Worm (Caenorhabditis elegans) whole organism, late embryonic: ENCODE measurements around the gene acl-13.

Experiments used
- F13H6.1 ChIP-seq: sonication (generic microtip); optimal IDR thresholded peaks from 2 replicates; lab custom pipeline; 2016; ENCODE audit warnings: missing genetic modification characterization, missing compliant biosample characterization
- ahr-1 ChIP-seq: sonication (generic microtip); optimal IDR thresholded peaks from 2 replicates; lab custom pipeline; 2016; ENCODE audit warnings: missing genetic modification characterization, missing compliant biosample characterization
- ceh-18 ChIP-seq: sonication (generic microtip); optimal IDR thresholded peaks from 2 replicates; lab custom pipeline; 2016; ENCODE audit warnings: missing genetic modification characterization, missing compliant biosample characterization
- ceh-2 ChIP-seq: sonication (generic microtip); optimal IDR thresholded peaks from 2 replicates; lab custom pipeline; 2016; ENCODE audit warnings: missing genotype, missing genetic modification characterization, missing compliant biosample characterization
- ceh-24 ChIP-seq: sonication (generic microtip); optimal IDR thresholded peaks from 2 replicates; lab custom pipeline; 2016; ENCODE audit warnings: mild to moderate bottlenecking, missing genetic modification characterization, missing compliant biosample characterization
- ceh-30 ChIP-seq: fragments of 150-350 bp; optimal IDR thresholded peaks from 2 replicates; lab custom pipeline; 2014; ENCODE audit warnings: missing biosample characterization, missing genetic modification characterization
- ceh-31 ChIP-seq: sonication (generic microtip); optimal IDR thresholded peaks from 2 replicates; lab custom pipeline; 2016; ENCODE audit warnings: missing genetic modification characterization, missing compliant biosample characterization
- ceh-34 ChIP-seq: sonication (generic microtip); optimal IDR thresholded peaks from 2 replicates; lab custom pipeline; 2016; ENCODE audit warnings: mild to moderate bottlenecking, missing genetic modification characterization, missing compliant biosample characterization
- ceh-9 ChIP-seq: sonication (generic microtip); optimal IDR thresholded peaks from 2 replicates; lab custom pipeline; 2016; ENCODE audit warnings: mild to moderate bottlenecking, missing genetic modification characterization, inconsistent platforms, missing compliant biosample characterization
- che-1 ChIP-seq: sonication (generic microtip); optimal IDR thresholded peaks from 2 replicates; lab custom pipeline; 2016; ENCODE audit warnings: mild to moderate bottlenecking, missing genetic modification characterization, missing compliant biosample characterization
- elt-2 ChIP-seq: sonication (generic microtip); optimal IDR thresholded peaks from 2 replicates; lab custom pipeline; 2016; ENCODE audit warnings: missing genetic modification reagents, missing genetic modification characterization, missing compliant biosample characterization
- elt-4 ChIP-seq: sonication (generic microtip); optimal IDR thresholded peaks from 2 replicates; lab custom pipeline; 2016; ENCODE audit warnings: missing genetic modification characterization, missing compliant biosample characterization
- ets-4 ChIP-seq: sonication (generic microtip); optimal IDR thresholded peaks from 2 replicates; lab custom pipeline; 2016; ENCODE audit warnings: missing genetic modification characterization, missing compliant biosample characterization
- fax-1 ChIP-seq: sonication (generic microtip); optimal IDR thresholded peaks from 2 replicates; lab custom pipeline; 2016; ENCODE audit warnings: missing genotype, missing genetic modification characterization, missing compliant biosample characterization
- gmeb-2 ChIP-seq: sonication (generic microtip); optimal IDR thresholded peaks from 2 replicates; lab custom pipeline; 2016; ENCODE audit warnings: missing genetic modification characterization, inconsistent platforms, missing compliant biosample characterization
- hlh-15 ChIP-seq: sonication (generic microtip); optimal IDR thresholded peaks from 2 replicates; lab custom pipeline; 2016; ENCODE audit warnings: missing genetic modification characterization, missing compliant biosample characterization
- hlh-30 ChIP-seq: sonication (generic microtip); optimal IDR thresholded peaks from 2 replicates; lab custom pipeline; 2017; ENCODE audit warnings: antibody characterized with exemption, missing genetic modification characterization, missing compliant biosample characterization; ENCODE audit not compliant: insufficient read depth
- hlh-8 ChIP-seq: sonication (generic microtip); optimal IDR thresholded peaks from 2 replicates; lab custom pipeline; 2016; ENCODE audit warnings: missing genotype, missing genetic modification characterization, missing compliant biosample characterization
- lim-6 ChIP-seq: sonication (generic microtip); optimal IDR thresholded peaks from 2 replicates; lab custom pipeline; 2016; ENCODE audit warnings: missing genetic modification characterization, missing compliant biosample characterization
- nfya-1 ChIP-seq: sonication (generic microtip); optimal IDR thresholded peaks from 2 replicates; lab custom pipeline; 2017; ENCODE audit warnings: missing genetic modification characterization, mild to moderate bottlenecking, missing compliant biosample characterization, antibody characterized with exemption, moderate library complexity
- nhr-11 ChIP-seq: fragments of 150-350 bp; optimal IDR thresholded peaks from 2 replicates; lab custom pipeline; 2014; ENCODE audit warnings: missing biosample characterization, missing genetic modification characterization
- npax-4 ChIP-seq: sonication (generic microtip); optimal IDR thresholded peaks from 2 replicates; lab custom pipeline; 2016; ENCODE audit warnings: missing genetic modification characterization, missing compliant biosample characterization
- odd-2 ChIP-seq: sonication (generic microtip); optimal IDR thresholded peaks from 2 replicates; lab custom pipeline; 2017; ENCODE audit warnings: antibody characterized with exemption, mild to moderate bottlenecking, missing genetic modification characterization, missing compliant biosample characterization
- pax-1 ChIP-seq: fragments of 150-350 bp; optimal IDR thresholded peaks from 2 replicates; lab custom pipeline; 2014; ENCODE audit warnings: missing biosample characterization, missing genetic modification characterization
- pha-2 ChIP-seq: sonication (generic microtip); optimal IDR thresholded peaks from 2 replicates; lab custom pipeline; 2017; ENCODE audit warnings: mild to moderate bottlenecking, missing genetic modification characterization, missing compliant biosample characterization
- pha-4 ChIP-seq: fragments of 150-350 bp; optimal IDR thresholded peaks from 2 replicates; lab custom pipeline; 2018; ENCODE audit warnings: missing biosample characterization, missing genetic modification reagents, missing genetic modification characterization
- pqm-1 ChIP-seq: sonication (generic microtip); optimal IDR thresholded peaks from 2 replicates; lab custom pipeline; 2016; ENCODE audit warnings: missing genetic modification characterization, missing compliant biosample characterization
- pros-1 ChIP-seq: fragments of 150-350 bp; optimal IDR thresholded peaks from 2 replicates; lab custom pipeline; 2014; ENCODE audit warnings: missing biosample characterization, missing genetic modification reagents, missing genetic modification characterization
- ref-2 ChIP-seq: sonication (generic microtip); optimal IDR thresholded peaks from 2 replicates; lab custom pipeline; 2016; ENCODE audit warnings: missing genetic modification characterization, missing compliant biosample characterization
- rnt-1 ChIP-seq: sonication (generic microtip); optimal IDR thresholded peaks from 2 replicates; lab custom pipeline; 2016; ENCODE audit warnings: missing genetic modification characterization, missing compliant biosample characterization
- sox-2 ChIP-seq: fragments of 200-800 bp; sonication (Bioruptor generic); IDR thresholded peaks from 2 replicates; pipeline ENCODE4 v1.3.6; 2022; ENCODE audit warnings: missing genetic modification reagents, missing genetic modification characterization, missing compliant biosample characterization
- syd-9 ChIP-seq: sonication (generic microtip); optimal IDR thresholded peaks from 2 replicates; lab custom pipeline; 2016; ENCODE audit warnings: mild to moderate bottlenecking, missing genetic modification characterization, moderate library complexity, missing compliant biosample characterization
- tbx-2 ChIP-seq: sonication (generic microtip); optimal IDR thresholded peaks from 2 replicates; lab custom pipeline; 2016; ENCODE audit warnings: missing genetic modification characterization, missing compliant biosample characterization
- tbx-7 ChIP-seq: sonication (generic microtip); optimal IDR thresholded peaks from 2 replicates; lab custom pipeline; 2016; ENCODE audit warnings: missing genotype, missing genetic modification characterization, missing compliant biosample characterization
- unc-3 ChIP-seq, 2 experiments: fragments of 200-800 bp in 1 of 2; sonication (Bioruptor generic) in 1 of 2; sonication (generic microtip) in 1 of 2; conservative IDR thresholded peaks in 1 of 2; optimal IDR thresholded peaks in 1 of 2; 2 replicates each; pipeline versions ENCODE4 v1.3.6 to Lab custom; 2016 to 2022; ENCODE audit warnings: missing compliant biosample characterization in 2 of 2, missing genetic modification characterization in 2 of 2, missing genetic modification reagents in 1 of 2
- unc-42 ChIP-seq: sonication (generic microtip); optimal IDR thresholded peaks from 2 replicates; lab custom pipeline; 2016; ENCODE audit warnings: missing genotype, missing genetic modification characterization, missing compliant biosample characterization
- unc-55 ChIP-seq: sonication (generic microtip); optimal IDR thresholded peaks from 2 replicates; lab custom pipeline; 2017; ENCODE audit warnings: missing biosample characterization, missing genetic modification reagents, missing genetic modification characterization
- unc-86 ChIP-seq: sonication (generic microtip); optimal IDR thresholded peaks from 2 replicates; lab custom pipeline; 2016; ENCODE audit warnings: missing genetic modification characterization, missing compliant biosample characterization
- zip-5 ChIP-seq: sonication (generic microtip); optimal IDR thresholded peaks from 2 replicates; lab custom pipeline; 2016; ENCODE audit warnings: missing genetic modification characterization, missing compliant biosample characterization

The acl-13 gene

ce11 chrIV:12391003-12391637, 19.1 kb upstream of the acl-13 start, which contains the start of the genes rps-23 and dpm-3 (continued):
- TF ChIP-seq ceh-30 (tag; lab: Kevin White, UChicago) = peak; percentile 13
- TF ChIP-seq pha-4 (tag; lab: Kevin White, UChicago) = no peak
- TF ChIP-seq che-1 (tag; lab: Kevin White, UChicago) = peak; percentile 26
- TF ChIP-seq F13H6.1 (tag; lab: Kevin White, UChicago) = peak; percentile 37
- TF ChIP-seq lim-6 = peak; percentile 84
- peak; percentile 64 for TF ChIP-seq ceh-18 (tag; lab: Kevin White, UChicago)
- TF ChIP-seq elt-4 = no peak
- TF ChIP-seq zip-5 (tag; lab: Kevin White, UChicago) = peak; percentile 94
- TF ChIP-seq odd-2 (tag; lab: Kevin White, UChicago) = no peak
- TF ChIP-seq ceh-9 (tag; lab: Kevin White, UChicago) = no peak
- TF ChIP-seq pros-1 (tag; lab: Kevin White, UChicago) = no peak
- peak; percentile 93 for TF ChIP-seq ets-4 (tag; lab: Kevin White, UChicago)
- no peak for TF ChIP-seq nhr-11 (tag; lab: Kevin White, UChicago)
- no peak for TF ChIP-seq syd-9 (tag; lab: Kevin White, UChicago)
- peak; percentile 82 for TF ChIP-seq rnt-1 (tag; lab: Kevin White, UChicago)
- peak; percentile 65 for TF ChIP-seq pha-2 (tag; lab: Kevin White, UChicago)
- TF ChIP-seq tbx-7 (tag; lab: Kevin White, UChicago) = peak; percentile 64

- TF ChIP-seq gmeb-2 (tag; lab: Kevin White, UChicago) (no peak), nfya-1 (tag; lab: Kevin White, UChicago) (peak; percentile 20), ref-2 (tag; lab: Kevin White, UChicago) (peak; percentile 54), ceh-31 (tag; lab: Kevin White, UChicago) (peak; percentile 19)
These were observed 13.5 kb upstream of the acl-13 start for ce11 chrIV:12396645-12397258.

ce11 chrIV:12398437-12398836, 11.8 kb upstream of the acl-13 start, which contains the start of gene acs-20:
Gene acs-20 (minus strand): TSS chrIV:12398706.
- TF ChIP-seq pax-1 (tag; lab: Kevin White, UChicago) = no peak
- TF ChIP-seq unc-86 (tag; lab: Kevin White, UChicago) = no peak
- TF ChIP-seq unc-3 (GFP tag; conservative IDR thresholded peaks at IDR 0.05; lab: Robert Waterston, UW) = no peak
- no peak for TF ChIP-seq unc-3 (tag; optimal IDR thresholded peaks at IDR 0.05; lab: Kevin White, UChicago)
- no peak for TF ChIP-seq sox-2 (GFP tag; lab: Robert Waterston, UW)

ce11 chrIV:12399983-12400382, 10.3 kb upstream of the acl-13 start:
- TF ChIP-seq elt-2 (tag; lab: Kevin White, UChicago) (peak; percentile 96), ceh-24 (tag; lab: Kevin White, UChicago) (no peak)

ce11 chrIV:12403440-12403839, 6.8 kb upstream of the acl-13 start:
- TF ChIP-seq npax-4 (tag; lab: Kevin White, UChicago) = no peak
- no peak for TF ChIP-seq pqm-1 (tag; lab: Kevin White, UChicago)
- TF ChIP-seq ahr-1 = no peak

- TF ChIP-seq tbx-2 (peak; percentile 34), unc-3 (GFP tag; conservative IDR thresholded peaks at IDR 0.05; lab: Robert Waterston, UW) (no peak), unc-3 (tag; optimal IDR thresholded peaks at IDR 0.05; lab: Kevin White, UChicago) (peak; percentile 6), ceh-34 (tag; lab: Kevin White, UChicago) (peak; percentile 9), gmeb-2 (tag; lab: Kevin White, UChicago) (no peak), rnt-1 (tag; lab: Kevin White, UChicago) (peak; percentile 19), nfya-1 (tag; lab: Kevin White, UChicago) (peak; percentile 61), hlh-15 (tag; lab: Kevin White, UChicago) (no peak), ceh-18 (tag; lab: Kevin White, UChicago) (peak; percentile 47), ceh-31 (tag; lab: Kevin White, UChicago) (peak; percentile 81), ref-2 (tag; lab: Kevin White, UChicago) (peak; percentile 32), unc-42 (tag; lab: Kevin White, UChicago) (peak; percentile 100), ceh-2 (tag; lab: Kevin White, UChicago) (peak; percentile 33), hlh-8 (tag; lab: Kevin White, UChicago) (no peak), hlh-30 (tag; lab: Kevin White, UChicago) (peak; percentile 32), fax-1 (tag; lab: Kevin White, UChicago) (no peak), unc-55 (peak; percentile 58)
These were observed 6.1 kb upstream of the acl-13 start, which contains the start of gene gex-3 for ce11 chrIV:12404137-12404536. Gene gex-3 (plus strand): TSS chrIV:12404431.
